Worm (Caenorhabditis elegans) whole organism, young adult: ENCODE data around the gene har-1.

Experiments
- C17E4.6 ChIP-seq: fragments of 200-800 bp; sonication (Bioruptor generic); IDR thresholded peaks from 2 replicates; pipeline ENCODE4 v1.3.6; 2022; ENCODE audit warnings: missing genetic modification reagents, missing genetic modification characterization, missing compliant biosample characterization
- F37B4.10 ChIP-seq: fragments of 200-800 bp; sonication (Bioruptor generic); IDR thresholded peaks from 2 replicates; pipeline ENCODE4 v1.3.6; 2022; ENCODE audit warnings: missing genetic modification characterization, missing compliant biosample characterization
- T07F8.4 ChIP-seq: sonication (generic microtip); optimal IDR thresholded peaks from 2 replicates; lab custom pipeline; 2016; ENCODE audit warnings: mild to moderate bottlenecking, missing genetic modification characterization, moderate library complexity, missing compliant biosample characterization
- Y53F4B.3 ChIP-seq: fragments of 200-800 bp; sonication (Bioruptor generic); IDR thresholded peaks from 2 replicates; pipeline ENCODE4 v1.3.6; 2022; ENCODE audit warnings: missing genetic modification reagents, missing genetic modification characterization, missing compliant biosample characterization
- Y53G8AR.9 ChIP-seq: fragments of 200-800 bp; sonication (Bioruptor generic); conservative IDR thresholded peaks from 2 replicates; pipeline ENCODE4 v1.3.6; 2022; ENCODE audit warnings: missing genetic modification reagents, missing genetic modification characterization, missing compliant biosample characterization
- Y56A3A.18 ChIP-seq: fragments of 200-800 bp; sonication (Bioruptor generic); IDR thresholded peaks from 2 replicates; pipeline ENCODE4 v1.3.6; 2022; ENCODE audit warnings: missing genetic modification reagents, missing genetic modification characterization, missing compliant biosample characterization
- Y67H2A.10 ChIP-seq: fragments of 200-800 bp; sonication (Bioruptor generic); conservative IDR thresholded peaks from 2 replicates; pipeline ENCODE4 v1.3.6; 2022; ENCODE audit warnings: missing genetic modification reagents, missing genetic modification characterization, missing compliant biosample characterization
- Y79H2A.3 ChIP-seq: fragments of 200-800 bp; sonication (Bioruptor generic); conservative IDR thresholded peaks from 2 replicates; pipeline ENCODE4 v1.3.6; 2022; ENCODE audit warnings: missing genetic modification reagents, missing genetic modification characterization, missing compliant biosample characterization
- Y95B8A.8 ChIP-seq: fragments of 200-800 bp; sonication (Bioruptor generic); IDR thresholded peaks from 2 replicates; pipeline ENCODE4 v1.3.6; 2022; ENCODE audit warnings: missing genetic modification reagents, missing genetic modification characterization, missing compliant biosample characterization
- ZK185.1 ChIP-seq: sonication (generic microtip); optimal IDR thresholded peaks from 2 replicates; lab custom pipeline; 2016; ENCODE audit warnings: mild to moderate bottlenecking, missing genetic modification characterization, missing compliant biosample characterization; ENCODE audit not compliant: poor library complexity, severe bottlenecking
- athp-1 ChIP-seq: sonication (generic microtip); optimal IDR thresholded peaks from 2 replicates; lab custom pipeline; 2017; ENCODE audit warnings: mild to moderate bottlenecking, missing genetic modification characterization, missing compliant biosample characterization
- attf-3 ChIP-seq: fragments of 200-800 bp; sonication (Bioruptor generic); conservative IDR thresholded peaks from 2 replicates; pipeline ENCODE4 v1.3.6; 2022; ENCODE audit warnings: missing genetic modification reagents, missing genetic modification characterization, missing compliant biosample characterization
- attf-5 ChIP-seq: fragments of 200-800 bp; sonication (Bioruptor generic); optimal IDR thresholded peaks from 2 replicates; lab custom pipeline; 2018; ENCODE audit warnings: mild to moderate bottlenecking, missing genetic modification characterization, missing compliant biosample characterization
- bed-2 ChIP-seq: fragments of 200-800 bp; sonication (Bioruptor generic); IDR thresholded peaks from 2 replicates; pipeline ENCODE4 v1.3.6; 2022; ENCODE audit warnings: missing genetic modification reagents, missing genetic modification characterization, missing compliant biosample characterization
- cebp-1 ChIP-seq, 2 experiments: fragments of 200-800 bp in 1 of 2; sonication (Bioruptor generic) in 1 of 2; sonication (generic microtip) in 1 of 2; IDR thresholded peaks in 1 of 2; optimal IDR thresholded peaks in 1 of 2; 2 replicates each; pipeline versions ENCODE4 v1.3.6 to Lab custom; 2017 to 2022; ENCODE audit warnings: missing compliant biosample characterization in 2 of 2, missing genetic modification characterization in 2 of 2, mild to moderate bottlenecking in 1 of 2, missing genetic modification reagents in 1 of 2, moderate library complexity in 1 of 2
- cebp-2 ChIP-seq: fragments of 200-800 bp; sonication (Bioruptor generic); IDR thresholded peaks from 2 replicates; pipeline ENCODE4 v1.3.6; 2022; ENCODE audit warnings: missing genetic modification characterization, missing compliant biosample characterization
- ceh-79 ChIP-seq: sonication (generic microtip); optimal IDR thresholded peaks from 2 replicates; lab custom pipeline; 2017; ENCODE audit warnings: mild to moderate bottlenecking, missing genetic modification characterization, missing compliant biosample characterization
- chd-7 ChIP-seq: sonication (generic microtip); optimal IDR thresholded peaks from 2 replicates; lab custom pipeline; 2016; ENCODE audit warnings: mild to moderate bottlenecking, missing genetic modification characterization, moderate library complexity, missing compliant biosample characterization
- dpff-1 ChIP-seq: sonication (generic microtip); optimal IDR thresholded peaks from 2 replicates; lab custom pipeline; 2017; ENCODE audit warnings: mild to moderate bottlenecking, missing genetic modification characterization, missing compliant biosample characterization
- egrh-3 ChIP-seq: fragments of 200-800 bp; sonication (Bioruptor generic); IDR thresholded peaks from 2 replicates; pipeline ENCODE4 v1.3.6; 2022; ENCODE audit warnings: missing genetic modification reagents, missing genetic modification characterization, missing compliant biosample characterization
- fkh-3 ChIP-seq: sonication (generic microtip); optimal IDR thresholded peaks from 2 replicates; lab custom pipeline; 2016; ENCODE audit warnings: mild to moderate bottlenecking, missing genetic modification characterization, missing compliant biosample characterization
- gei-17 ChIP-seq: fragments of 200-800 bp; sonication (Bioruptor generic); optimal IDR thresholded peaks from 2 replicates; lab custom pipeline; 2018; ENCODE audit warnings: mild to moderate bottlenecking, missing genetic modification characterization, missing compliant biosample characterization
- hlh-26 ChIP-seq: fragments of 200-800 bp; sonication (Bioruptor generic); conservative IDR thresholded peaks from 2 replicates; pipeline ENCODE4 v1.3.6; 2022; ENCODE audit warnings: missing genetic modification reagents, missing genetic modification characterization, missing compliant biosample characterization
- hmg-1.2 ChIP-seq: fragments of 200-800 bp; sonication (Bioruptor generic); IDR thresholded peaks from 2 replicates; pipeline ENCODE4 v1.3.6; 2022; ENCODE audit warnings: missing genetic modification reagents, missing genetic modification characterization, missing compliant biosample characterization
- hmg-20 ChIP-seq: fragments of 200-800 bp; sonication (Bioruptor generic); IDR thresholded peaks from 2 replicates; pipeline ENCODE4 v1.3.6; 2022; ENCODE audit warnings: missing genetic modification reagents, missing genetic modification characterization, missing compliant biosample characterization
- hsf-1 ChIP-seq: fragments of 200-800 bp; sonication (Bioruptor generic); IDR thresholded peaks from 2 replicates; pipeline ENCODE4 v1.3.6; 2022; ENCODE audit warnings: missing genetic modification reagents, missing genetic modification characterization, missing compliant biosample characterization
- let-526 ChIP-seq: fragments of 200-800 bp; sonication (Bioruptor generic); IDR thresholded peaks from 2 replicates; pipeline ENCODE4 v1.3.6; 2022; ENCODE audit warnings: missing genetic modification reagents, missing genetic modification characterization, missing compliant biosample characterization
- lin-26 ChIP-seq: fragments of 200-800 bp; sonication (Bioruptor generic); IDR thresholded peaks from 2 replicates; pipeline ENCODE4 v1.3.6; 2022; ENCODE audit warnings: missing genetic modification reagents, missing genetic modification characterization, missing compliant biosample characterization
- lin-40 ChIP-seq: sonication (generic microtip); optimal IDR thresholded peaks from 2 replicates; lab custom pipeline; 2016; ENCODE audit warnings: missing genetic modification characterization, mild to moderate bottlenecking, missing compliant biosample characterization, missing genotype, missing genetic modification reagents
- lsl-1 ChIP-seq: fragments of 200-800 bp; sonication (Bioruptor generic); optimal IDR thresholded peaks from 2 replicates; lab custom pipeline; 2018; ENCODE audit warnings: mild to moderate bottlenecking, missing genetic modification characterization, moderate library complexity, missing compliant biosample characterization
- madf-10 ChIP-seq: sonication (generic microtip); optimal IDR thresholded peaks from 2 replicates; lab custom pipeline; 2016; ENCODE audit warnings: mild to moderate bottlenecking, missing genetic modification characterization, missing compliant biosample characterization
- madf-6 ChIP-seq: fragments of 200-800 bp; sonication (Bioruptor generic); IDR thresholded peaks from 2 replicates; pipeline ENCODE4 v1.3.6; 2022; ENCODE audit warnings: missing genetic modification reagents, missing genetic modification characterization, missing compliant biosample characterization
- madf-8 ChIP-seq: fragments of 200-800 bp; sonication (Bioruptor generic); conservative IDR thresholded peaks from 2 replicates; pipeline ENCODE4 v1.3.6; 2022; ENCODE audit warnings: missing genetic modification reagents, missing genetic modification characterization, missing compliant biosample characterization
- mxl-1 ChIP-seq: sonication (generic microtip); optimal IDR thresholded peaks from 2 replicates; lab custom pipeline; 2016; ENCODE audit warnings: missing genetic modification characterization, missing compliant biosample characterization
- nfya-2 ChIP-seq: fragments of 200-800 bp; sonication (Bioruptor generic); IDR thresholded peaks from 2 replicates; pipeline ENCODE4 v1.3.6; 2022; ENCODE audit warnings: missing genetic modification reagents, missing genetic modification characterization, missing compliant biosample characterization
- nfyb-1 ChIP-seq: fragments of 200-800 bp; sonication (Bioruptor generic); IDR thresholded peaks from 2 replicates; pipeline ENCODE4 v1.3.6; 2022; ENCODE audit warnings: missing genetic modification reagents, missing genetic modification characterization, missing compliant biosample characterization
- nhr-90 ChIP-seq: sonication (generic microtip); optimal IDR thresholded peaks from 2 replicates; lab custom pipeline; 2016; ENCODE audit warnings: missing genotype, mild to moderate bottlenecking, missing genetic modification characterization, missing compliant biosample characterization
- rcor-1 ChIP-seq: fragments of 200-800 bp; sonication (Bioruptor generic); IDR thresholded peaks from 2 replicates; pipeline ENCODE4 v1.3.6; 2022; ENCODE audit warnings: missing genetic modification reagents, missing genetic modification characterization, missing compliant biosample characterization
- sdz-38 ChIP-seq: sonication (generic microtip); optimal IDR thresholded peaks from 2 replicates; lab custom pipeline; 2016; ENCODE audit warnings: missing genotype, missing genetic modification characterization, missing compliant biosample characterization
- snpc-1.1 ChIP-seq: sonication (generic microtip); optimal IDR thresholded peaks from 2 replicates; lab custom pipeline; 2017; ENCODE audit warnings: missing genetic modification characterization, mild to moderate bottlenecking, missing compliant biosample characterization, antibody characterized with exemption, moderate library complexity, missing genotype, missing genetic modification reagents; ENCODE audit not compliant: insufficient read depth
- snpc-3.4 ChIP-seq: sonication (generic microtip); optimal IDR thresholded peaks from 2 replicates; lab custom pipeline; 2017; ENCODE audit warnings: missing genetic modification characterization, mild to moderate bottlenecking, missing compliant biosample characterization, antibody characterized with exemption, moderate library complexity, missing genotype, missing genetic modification reagents
- tlf-1 ChIP-seq: fragments of 200-800 bp; sonication (Bioruptor generic); optimal IDR thresholded peaks from 2 replicates; lab custom pipeline; 2018; ENCODE audit warnings: mild to moderate bottlenecking, missing genetic modification characterization, missing compliant biosample characterization
- unc-62 ChIP-seq: fragments of 150-350 bp; optimal IDR thresholded peaks from 2 replicates; lab custom pipeline; 2014; ENCODE audit warnings: missing biosample characterization, missing genetic modification reagents, missing genetic modification characterization
- xnd-1 ChIP-seq: sonication (generic microtip); optimal IDR thresholded peaks from 2 replicates; lab custom pipeline; 2016; ENCODE audit warnings: missing genotype, missing genetic modification reagents, missing genetic modification characterization, missing compliant biosample characterization
- zfh-2 ChIP-seq: fragments of 200-800 bp; sonication (Bioruptor generic); conservative IDR thresholded peaks from 2 replicates; pipeline ENCODE4 v1.3.6; 2022; ENCODE audit warnings: missing genetic modification reagents, missing genetic modification characterization, missing compliant biosample characterization
- zim-3 ChIP-seq: sonication (generic microtip); optimal IDR thresholded peaks from 2 replicates; lab custom pipeline; 2017; ENCODE audit warnings: mild to moderate bottlenecking, missing genetic modification characterization, moderate library complexity, missing compliant biosample characterization
- ztf-28 ChIP-seq: fragments of 200-800 bp; sonication (Bioruptor generic); IDR thresholded peaks from 2 replicates; pipeline ENCODE4 v1.3.6; 2022; ENCODE audit warnings: missing genetic modification reagents, missing genetic modification characterization, missing compliant biosample characterization

har-1 gene

DNA sequence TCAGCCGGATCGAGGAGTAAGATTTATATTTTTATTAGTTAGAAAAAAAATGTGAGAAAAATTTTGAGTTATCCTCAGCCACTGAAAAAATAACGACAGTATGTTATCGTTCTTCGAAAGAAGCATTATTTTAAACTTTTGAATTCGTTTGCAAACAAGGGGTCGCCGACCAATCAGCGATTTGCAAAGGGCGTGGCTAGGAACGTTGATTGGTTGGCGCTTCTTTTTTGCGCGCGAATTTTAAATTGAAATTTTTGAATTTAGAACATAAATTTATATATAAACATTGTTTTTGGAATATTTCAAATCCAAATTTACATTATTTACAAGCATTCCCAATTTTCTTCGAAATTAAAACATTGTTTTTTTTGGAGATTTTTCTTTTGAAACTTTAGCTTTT is 8.7 kb upstream of the har-1 start:
- TF ChIP-seq zfh-2 (GFP tag; lab: Robert Waterston, UW) (no peak), nfyb-1 (0 out of 2 replicates have a peak, but pooled peaks have one; percentile 40)
- TF ChIP-seq, all 124 proteins: peak for 1

DNA sequence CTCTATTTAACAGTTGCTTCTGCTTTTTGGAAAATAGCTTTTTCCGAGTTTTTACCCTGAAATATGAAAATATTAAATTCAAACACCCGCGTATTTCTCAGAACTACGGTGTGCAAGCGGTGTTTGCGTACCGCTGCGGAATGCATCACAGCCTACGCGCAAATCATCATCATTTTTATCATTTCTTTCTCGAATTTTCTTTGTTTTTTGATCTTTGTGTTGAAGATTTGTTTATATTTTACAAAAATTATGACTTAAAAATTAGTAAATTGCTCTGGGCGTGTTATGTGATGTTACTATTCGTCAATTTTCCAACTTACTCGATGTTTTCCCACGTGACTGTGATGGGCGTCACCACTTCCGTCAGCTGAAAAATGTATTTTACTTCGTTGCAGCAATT is 935 bp upstream of the har-1 start:
- TF ChIP-seq snpc-1.1 (tag; lab: Kevin White, UChicago) = no peak
- TF ChIP-seq let-526 (GFP tag; lab: Robert Waterston, UW) = no peak
- TF ChIP-seq zim-3 = no peak
- TF ChIP-seq Y67H2A.10 = no peak
- TF ChIP-seq cebp-2 (GFP tag; lab: Robert Waterston, UW) = no peak
- peak; percentile 33 for TF ChIP-seq ZK185.1 (tag; lab: Kevin White, UChicago)
- TF ChIP-seq athp-1 (tag; lab: Kevin White, UChicago) = no peak
- TF ChIP-seq Y53G8AR.9 (GFP tag; lab: Robert Waterston, UW) = no peak
- TF ChIP-seq tlf-1 = no peak
- no peak for TF ChIP-seq ceh-79 (tag; lab: Kevin White, UChicago)
- no peak for TF ChIP-seq nfya-2 (GFP tag; lab: Robert Waterston, UW)
- TF ChIP-seq unc-62 (GFP tag; lab: Kevin White, UChicago) = no peak
- peak; percentile 85 for TF ChIP-seq hsf-1 (GFP tag; lab: Robert Waterston, UW)
- TF ChIP-seq lsl-1 (GFP tag; lab: Kevin White, UChicago) = peak; percentile 74
- TF ChIP-seq attf-3 (GFP tag; lab: Robert Waterston, UW) = no peak
- peak; percentile 57 for TF ChIP-seq madf-6 (GFP tag; lab: Robert Waterston, UW)
- TF ChIP-seq T07F8.4 (tag; lab: Kevin White, UChicago) = no peak
- TF ChIP-seq hmg-20 = no peak
- no peak for TF ChIP-seq fkh-3 (tag; lab: Kevin White, UChicago)
- TF ChIP-seq Y53F4B.3 = no peak
- no peak for TF ChIP-seq zfh-2 (GFP tag; lab: Robert Waterston, UW)
- TF ChIP-seq Y79H2A.3 (GFP tag; lab: Robert Waterston, UW) = no peak
- no peak for TF ChIP-seq egrh-3 (GFP tag; lab: Robert Waterston, UW)
- TF ChIP-seq snpc-3.4 (tag; lab: Kevin White, UChicago) = no peak
- no peak for TF ChIP-seq xnd-1
- peak; percentile 41 for TF ChIP-seq lin-40 (tag; lab: Kevin White, UChicago)
- TF ChIP-seq C17E4.6 (GFP tag; lab: Robert Waterston, UW) = no peak
- no peak for TF ChIP-seq F37B4.10 (GFP tag; lab: Robert Waterston, UW)
- TF ChIP-seq Y56A3A.18 = no peak
- no peak for TF ChIP-seq hlh-26
- no peak for TF ChIP-seq gei-17 (GFP tag; lab: Kevin White, UChicago)
- peak; percentile 61 for TF ChIP-seq attf-5 (GFP tag; lab: Kevin White, UChicago)
- no peak for TF ChIP-seq rcor-1 (GFP tag; lab: Robert Waterston, UW)
- peak; percentile 26; the same call in 1 of the 2 replicates for TF ChIP-seq hmg-1.2 (GFP tag; lab: Robert Waterston, UW)
- no peak for TF ChIP-seq bed-2 (GFP tag; lab: Robert Waterston, UW)
- TF ChIP-seq ztf-28 (GFP tag; lab: Robert Waterston, UW) = no peak
- TF ChIP-seq lin-26 (GFP tag; lab: Robert Waterston, UW) = no peak
- TF ChIP-seq mxl-1 (tag; lab: Kevin White, UChicago) = no peak
- no peak for TF ChIP-seq dpff-1 (tag; lab: Kevin White, UChicago)
- TF ChIP-seq nhr-90 (tag; lab: Kevin White, UChicago) = no peak
- peak; percentile 9; the same call in 1 of the 2 replicates for TF ChIP-seq cebp-1 (GFP tag; IDR thresholded peaks at IDR 0.05; lab: Robert Waterston, UW)
- TF ChIP-seq cebp-1 (tag; optimal IDR thresholded peaks at IDR 0.05; lab: Kevin White, UChicago) = peak; percentile 64
- TF ChIP-seq chd-7 = no peak
- TF ChIP-seq Y95B8A.8 (GFP tag; lab: Robert Waterston, UW) = no peak
- no peak for TF ChIP-seq madf-10 (tag; lab: Kevin White, UChicago)
- TF ChIP-seq madf-8 (GFP tag; lab: Robert Waterston, UW) = no peak
- TF ChIP-seq sdz-38 = no peak
